Worm (Caenorhabditis elegans) whole organism, early embryonic: ENCODE data around the gene ZC443.3.

ENCODE experiments used
- F13C5.2 ChIP-seq: sonication (generic microtip); optimal IDR thresholded peaks from 2 replicates; lab custom pipeline; 2017; ENCODE audit warnings: mild to moderate bottlenecking, missing genetic modification characterization, inconsistent platforms, missing compliant biosample characterization
- ama-1 ChIP-seq: fragments of 150-350 bp; optimal IDR thresholded peaks from 2 replicates; lab custom pipeline; 2014
- ets-7 ChIP-seq: sonication (generic microtip); optimal IDR thresholded peaks from 2 replicates; lab custom pipeline; 2016; ENCODE audit warnings: missing genotype, missing genetic modification characterization, missing compliant biosample characterization
- hmg-4 ChIP-seq: fragments of 200-800 bp; sonication (Bioruptor generic); optimal IDR thresholded peaks from 2 replicates; lab custom pipeline; 2018; ENCODE audit warnings: mild to moderate bottlenecking, missing genetic modification characterization, missing compliant biosample characterization
- pes-1 ChIP-seq: fragments of 200-800 bp; sonication (Bioruptor generic); IDR thresholded peaks from 2 replicates; pipeline ENCODE4 v1.3.6; 2022; ENCODE audit warnings: missing genetic modification reagents, missing genetic modification characterization, missing compliant biosample characterization
- scrt-1 ChIP-seq: fragments of 200-800 bp; sonication (Bioruptor generic); IDR thresholded peaks from 2 replicates; pipeline ENCODE4 v1.3.6; 2022; ENCODE audit warnings: missing genetic modification characterization, missing compliant biosample characterization
- tbx-37 ChIP-seq: fragments of 200-800 bp; sonication (Bioruptor generic); conservative IDR thresholded peaks from 2 replicates; pipeline ENCODE4 v1.3.6; 2022; ENCODE audit warnings: missing genetic modification reagents, missing genetic modification characterization, missing compliant biosample characterization

DNA sequence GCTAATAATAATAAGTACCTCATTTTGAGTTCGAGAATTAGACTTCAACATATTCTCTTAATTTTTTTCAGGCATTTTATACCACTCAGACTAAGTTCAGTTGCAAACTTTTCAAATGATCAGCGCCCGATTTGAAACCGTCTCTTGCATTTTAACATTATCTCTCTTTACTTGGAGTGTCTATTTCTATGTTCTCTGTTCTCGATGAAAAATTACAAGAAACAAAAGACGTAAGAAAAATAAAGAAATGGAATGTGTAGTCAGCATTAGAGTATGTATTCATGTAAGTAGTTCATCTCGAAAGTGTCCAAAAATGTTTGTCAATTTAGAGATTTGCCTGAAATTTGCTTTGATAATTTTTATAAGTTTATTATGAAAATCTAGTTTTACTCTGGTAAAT lies 13.8 kb downstream of the ZC443.3 start, which contains the start of gene ugt-3:
- TF ChIP-seq pes-1 (GFP tag; lab: Robert Waterston, UW) (no peak), hmg-4 (no peak), tbx-37 (no peak), F13C5.2 (tag; lab: Kevin White, UChicago) (no peak), ets-7 (no peak), ama-1 (lab: Kevin White, UChicago) (no peak), scrt-1 (no peak)
